Fruit fly (Drosophila melanogaster) whole organism: ENCODE results near the gene CG6567.

Source experiments
- EcR ChIP-seq, 2 experiments: fragments of >200 bp; optimal IDR thresholded peaks; 2 replicates each; lab custom pipeline; 2017; ENCODE audit warnings: missing biosample characterization in 2 of 2, missing genetic modification characterization in 2 of 2, missing genetic modification reagents in 2 of 2
- pan ChIP-seq: fragments of >200 bp; optimal IDR thresholded peaks from 2 replicates; lab custom pipeline; 2017
- usp ChIP-seq: fragments of >200 bp; optimal IDR thresholded peaks from 2 replicates; lab custom pipeline; 2017; ENCODE audit warnings: missing biosample characterization, missing genetic modification characterization, mixed read lengths

- no peak for TF ChIP-seq pan (lab: Kevin White, UChicago)
- no peak for TF ChIP-seq EcR (GFP tag; optimal IDR thresholded peaks at IDR 0.05; lab: Kevin White, UChicago)
- TF ChIP-seq usp (GFP tag; lab: Kevin White, UChicago), result no peak
Observed at dm6 chr3R:10832526-10833165, 21.6 kb downstream of the CG6567 start.
